Worm (Caenorhabditis elegans) whole organism, early embryonic: Measurements from ENCODE around the gene cpr-9.

ENCODE experiments used
- B0310.2 ChIP-seq: sonication (generic microtip); optimal IDR thresholded peaks from 2 replicates; lab custom pipeline; 2016; ENCODE audit warnings: mild to moderate bottlenecking, missing genetic modification characterization, missing compliant biosample characterization
- F13C5.2 ChIP-seq: sonication (generic microtip); optimal IDR thresholded peaks from 2 replicates; lab custom pipeline; 2017; ENCODE audit warnings: mild to moderate bottlenecking, missing genetic modification characterization, inconsistent platforms, missing compliant biosample characterization
- aly-1 ChIP-seq: sonication (generic microtip); optimal IDR thresholded peaks from 2 replicates; lab custom pipeline; 2016; ENCODE audit warnings: missing genetic modification characterization, missing compliant biosample characterization
- ama-1 ChIP-seq: fragments of 150-350 bp; optimal IDR thresholded peaks from 2 replicates; lab custom pipeline; 2014
- ceh-13 ChIP-seq: fragments of 200-800 bp; sonication (Bioruptor generic); optimal IDR thresholded peaks from 2 replicates; lab custom pipeline; 2018; ENCODE audit warnings: mild to moderate bottlenecking, missing genetic modification characterization, missing compliant biosample characterization
- ceh-36 ChIP-seq: sonication (generic microtip); optimal IDR thresholded peaks from 2 replicates; lab custom pipeline; 2016; ENCODE audit warnings: missing genetic modification characterization, inconsistent platforms, missing compliant biosample characterization
- flt-1 ChIP-seq: fragments of 200-800 bp; sonication (Bioruptor generic); IDR thresholded peaks from 2 replicates; pipeline ENCODE4 v1.3.6; 2022; ENCODE audit warnings: missing genetic modification characterization, missing compliant biosample characterization
- hmg-4 ChIP-seq: fragments of 200-800 bp; sonication (Bioruptor generic); optimal IDR thresholded peaks from 2 replicates; lab custom pipeline; 2018; ENCODE audit warnings: mild to moderate bottlenecking, missing genetic modification characterization, missing compliant biosample characterization
- pes-1 ChIP-seq: fragments of 200-800 bp; sonication (Bioruptor generic); IDR thresholded peaks from 2 replicates; pipeline ENCODE4 v1.3.6; 2022; ENCODE audit warnings: missing genetic modification reagents, missing genetic modification characterization, missing compliant biosample characterization
- scrt-1 ChIP-seq: fragments of 200-800 bp; sonication (Bioruptor generic); IDR thresholded peaks from 2 replicates; pipeline ENCODE4 v1.3.6; 2022; ENCODE audit warnings: missing genetic modification characterization, missing compliant biosample characterization
- tbx-11 ChIP-seq: fragments of 200-800 bp; sonication (Bioruptor generic); IDR thresholded peaks from 2 replicates; pipeline ENCODE4 v1.3.6; 2022; ENCODE audit warnings: missing genetic modification characterization, missing compliant biosample characterization
- tbx-37 ChIP-seq: fragments of 200-800 bp; sonication (Bioruptor generic); conservative IDR thresholded peaks from 2 replicates; pipeline ENCODE4 v1.3.6; 2022; ENCODE audit warnings: missing genetic modification reagents, missing genetic modification characterization, missing compliant biosample characterization

- TF ChIP-seq ama-1 (lab: Kevin White, UChicago), result no peak
- TF ChIP-seq pes-1 (GFP tag; lab: Robert Waterston, UW), result no peak
- TF ChIP-seq scrt-1 (GFP tag; lab: Robert Waterston, UW), result no peak
- no peak for TF ChIP-seq F13C5.2 (tag; lab: Kevin White, UChicago)
- TF ChIP-seq flt-1, result no peak
- no peak for TF ChIP-seq aly-1 (tag; lab: Kevin White, UChicago)
- no peak for TF ChIP-seq tbx-37 (GFP tag; lab: Robert Waterston, UW)
- TF ChIP-seq ceh-36 (tag; lab: Kevin White, UChicago), result no peak
- no peak for TF ChIP-seq ceh-13 (GFP tag; lab: Kevin White, UChicago)
- no peak for TF ChIP-seq tbx-11 (GFP tag; lab: Robert Waterston, UW)
- TF ChIP-seq hmg-4, result no peak
- TF ChIP-seq B0310.2 (tag; lab: Kevin White, UChicago), result no peak
These were observed 16.6 kb upstream of the cpr-9 start for ce11 chrV:11986078-11986869.
